Fruit fly (Drosophila melanogaster) S2 (cell line): Measurements from ENCODE around the gene CG43090.

Experiments used
- CG8478 ChIP-seq: fragments of >200 bp; optimal IDR thresholded peaks from 2 replicates; lab custom pipeline; 2018
- CTCF ChIP-seq, 2 experiments: fragments of >200 bp; optimal IDR thresholded peaks; 2 replicates each; lab custom pipeline; 2018

DNA sequence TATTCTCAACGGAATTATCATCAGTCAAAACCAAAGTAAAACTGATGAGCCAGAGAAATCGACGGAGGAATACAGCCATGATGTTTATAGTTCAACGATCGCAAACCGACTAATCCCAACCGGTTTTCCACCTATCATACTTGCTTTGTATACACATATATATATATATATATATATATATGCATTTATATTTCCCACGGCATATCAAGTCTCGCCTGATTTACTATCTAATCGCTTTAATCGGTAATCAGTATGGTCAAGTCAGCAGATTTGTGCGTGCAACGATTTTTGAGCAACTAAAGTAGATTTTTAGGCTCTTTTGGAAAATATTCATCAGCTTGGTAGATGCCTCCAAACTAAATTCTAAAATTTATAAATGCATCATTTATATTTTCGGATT is 3.4 kb downstream of the CG43090 start, which contains the start of gene CG32750:
- no peak for TF ChIP-seq CG8478
- TF ChIP-seq CTCF (optimal IDR thresholded peaks at IDR 0.05; lab: Kevin White, UChicago) = no peak
